Worm (Caenorhabditis elegans): ENCODE data around the gene pis-1.

pis-1 gene

DNA sequence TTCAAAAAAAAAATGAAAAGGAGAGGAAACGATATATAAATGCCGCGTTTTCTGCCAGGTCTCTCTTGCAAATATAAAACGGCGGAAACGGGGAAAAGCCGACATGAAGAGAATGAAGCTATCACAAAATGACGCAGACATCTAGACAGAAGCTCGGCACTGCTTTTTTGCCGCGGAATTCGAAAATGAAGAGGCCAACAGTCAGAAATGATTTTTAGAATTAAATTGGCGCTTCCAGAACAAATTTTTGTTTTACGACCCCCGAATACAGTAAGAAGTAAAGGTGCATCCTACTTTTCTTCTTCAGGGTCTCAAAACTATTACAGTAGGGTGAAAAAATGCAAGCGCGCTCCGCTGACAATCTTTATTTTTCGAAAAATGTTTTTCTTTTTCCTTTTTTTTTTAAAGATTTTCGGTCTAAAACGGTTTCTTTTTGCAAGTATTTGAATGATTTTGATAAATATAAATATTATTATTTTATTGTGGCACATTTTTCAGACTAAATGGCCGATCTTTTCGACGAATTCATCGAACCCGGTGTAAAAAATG is 28.9 kb upstream of the pis-1 start, which contains the start of gene mtr-4 (continued):
- no peak for TF ChIP-seq F55B11.4 (tag; optimal IDR thresholded peaks at IDR 0.05; ENCODE audit: borderline replicate concordance, insufficient read depth)
- TF ChIP-seq lsl-1 (GFP tag; optimal IDR thresholded peaks at IDR 0.05): peak; percentile 98
- no peak for TF ChIP-seq B0261.1 (tag; optimal IDR thresholded peaks at IDR 0.05)
- TF ChIP-seq ceh-91 (GFP tag; IDR thresholded peaks at IDR 0.05): peak; percentile 77
- no peak for TF ChIP-seq mel-28 (tag; optimal IDR thresholded peaks at IDR 0.05; ENCODE audit: borderline replicate concordance)
- peak; percentile 40 for TF ChIP-seq attf-3 (GFP tag; conservative IDR thresholded peaks at IDR 0.05)
- no peak for TF ChIP-seq let-526 (GFP tag; IDR thresholded peaks at IDR 0.05)
- TF ChIP-seq hmg-1.2 (GFP tag; IDR thresholded peaks at IDR 0.05): peak; percentile 51
- TF ChIP-seq dpl-1 (GFP tag; optimal IDR thresholded peaks at IDR 0.05): peak; percentile 45
- no peak for TF ChIP-seq repo-1 (tag; optimal IDR thresholded peaks at IDR 0.05)
- TF ChIP-seq K11D2.4 (GFP tag; IDR thresholded peaks at IDR 0.05): no peak
- TF ChIP-seq attf-5 (GFP tag; optimal IDR thresholded peaks at IDR 0.05): peak; percentile 71
- TF ChIP-seq let-607 (tag; optimal IDR thresholded peaks at IDR 0.05): no peak
- TF ChIP-seq ZK185.1 (tag; optimal IDR thresholded peaks at IDR 0.05; ENCODE audit: poor library complexity, severe bottlenecking): no peak
- peak; percentile 47 for TF ChIP-seq F49E8.2 (tag; optimal IDR thresholded peaks at IDR 0.05; ENCODE audit: insufficient read depth)
- peak; percentile 30 for TF ChIP-seq tbp1 (GFP tag; optimal IDR thresholded peaks at IDR 0.05)
- no peak for TF ChIP-seq ztf-6 (GFP tag; IDR thresholded peaks at IDR 0.05)
- TF ChIP-seq athp-1 (tag; optimal IDR thresholded peaks at IDR 0.05): peak; percentile 34
- TF ChIP-seq rcor-1 (GFP tag; IDR thresholded peaks at IDR 0.05): peak; percentile 69

ce11 chrIV:9824480-9824879 is 28.1 kb upstream of the pis-1 start, which contains the start of gene catp-6:
Gene catp-6, minus strand, starts transcription at chrIV:9824580.
- TF ChIP-seq bed-1 (GFP tag; IDR thresholded peaks at IDR 0.05) (no peak), snpc-1.1 (tag; optimal IDR thresholded peaks at IDR 0.05; ENCODE audit: insufficient read depth) (no peak), die-1 (tag; optimal IDR thresholded peaks at IDR 0.05) (no peak), ceh-58 (GFP tag; IDR thresholded peaks at IDR 0.05) (no peak), rcor-1 (GFP tag; IDR thresholded peaks at IDR 0.05) (no peak), pbrm-1 (GFP tag; IDR thresholded peaks at IDR 0.05) (no peak), ztf-6 (GFP tag; IDR thresholded peaks at IDR 0.05) (no peak), fkh-3 (tag; optimal IDR thresholded peaks at IDR 0.05) (no peak), snpc-1.3 (tag; optimal IDR thresholded peaks at IDR 0.05; ENCODE audit: insufficient read depth) (no peak), sptf-2 (GFP tag; optimal IDR thresholded peaks at IDR 0.05) (no peak)

DNA sequence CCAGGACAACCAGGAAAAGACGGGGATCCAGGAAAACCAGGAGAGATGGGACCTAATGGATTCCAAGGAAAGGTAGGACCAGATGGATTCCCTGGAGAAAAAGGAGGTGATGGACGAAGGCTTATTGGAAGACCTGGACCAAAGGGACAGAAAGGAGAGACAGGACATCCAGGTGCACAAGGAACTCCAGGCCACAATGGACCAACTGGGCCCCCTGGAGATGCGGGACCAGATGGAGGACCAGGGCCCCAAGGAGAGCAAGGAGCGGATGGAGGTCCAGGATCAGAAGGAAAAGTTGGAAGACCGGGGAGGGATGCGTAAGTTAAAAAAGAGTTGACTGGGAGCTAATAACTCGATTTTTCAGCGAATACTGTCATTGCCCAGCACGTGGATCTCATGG is 26.2 kb upstream of the pis-1 start:
- TF ChIP-seq B0261.1 (tag; optimal IDR thresholded peaks at IDR 0.05) (no peak), mcd-1 (GFP tag; IDR thresholded peaks at IDR 0.05) (no peak), K11D2.4 (GFP tag; IDR thresholded peaks at IDR 0.05) (no peak), madf-8 (GFP tag; conservative IDR thresholded peaks at IDR 0.05) (0 out of 2 replicates have a peak, but pooled peaks have one; percentile 16), snpc-1.3 (tag; optimal IDR thresholded peaks at IDR 0.05; ENCODE audit: insufficient read depth) (no peak), zfh-2 (GFP tag; conservative IDR thresholded peaks at IDR 0.05) (peak; percentile 65), ztf-6 (GFP tag; IDR thresholded peaks at IDR 0.05) (no peak), ztf-28 (GFP tag; IDR thresholded peaks at IDR 0.05) (no peak), Y56A3A.18 (GFP tag; IDR thresholded peaks at IDR 0.05) (no peak), lin-54 (GFP tag; optimal IDR thresholded peaks at IDR 0.05) (no peak), cebp-2 (GFP tag; IDR thresholded peaks at IDR 0.05) (no peak), tlf-1 (GFP tag; optimal IDR thresholded peaks at IDR 0.05) (no peak), unc-130 (GFP tag; optimal IDR thresholded peaks at IDR 0.05) (no peak), F37B4.10 (GFP tag; IDR thresholded peaks at IDR 0.05) (0 out of 2 replicates have a peak, but pooled peaks have one; percentile 51), ztf-18 (tag; optimal IDR thresholded peaks at IDR 0.05) (no peak)

Measured in whole organism, young adult.